Fruit fly (Drosophila melanogaster): Measurements from ENCODE around the gene RpS3A.

RpS3A gene

DNA sequence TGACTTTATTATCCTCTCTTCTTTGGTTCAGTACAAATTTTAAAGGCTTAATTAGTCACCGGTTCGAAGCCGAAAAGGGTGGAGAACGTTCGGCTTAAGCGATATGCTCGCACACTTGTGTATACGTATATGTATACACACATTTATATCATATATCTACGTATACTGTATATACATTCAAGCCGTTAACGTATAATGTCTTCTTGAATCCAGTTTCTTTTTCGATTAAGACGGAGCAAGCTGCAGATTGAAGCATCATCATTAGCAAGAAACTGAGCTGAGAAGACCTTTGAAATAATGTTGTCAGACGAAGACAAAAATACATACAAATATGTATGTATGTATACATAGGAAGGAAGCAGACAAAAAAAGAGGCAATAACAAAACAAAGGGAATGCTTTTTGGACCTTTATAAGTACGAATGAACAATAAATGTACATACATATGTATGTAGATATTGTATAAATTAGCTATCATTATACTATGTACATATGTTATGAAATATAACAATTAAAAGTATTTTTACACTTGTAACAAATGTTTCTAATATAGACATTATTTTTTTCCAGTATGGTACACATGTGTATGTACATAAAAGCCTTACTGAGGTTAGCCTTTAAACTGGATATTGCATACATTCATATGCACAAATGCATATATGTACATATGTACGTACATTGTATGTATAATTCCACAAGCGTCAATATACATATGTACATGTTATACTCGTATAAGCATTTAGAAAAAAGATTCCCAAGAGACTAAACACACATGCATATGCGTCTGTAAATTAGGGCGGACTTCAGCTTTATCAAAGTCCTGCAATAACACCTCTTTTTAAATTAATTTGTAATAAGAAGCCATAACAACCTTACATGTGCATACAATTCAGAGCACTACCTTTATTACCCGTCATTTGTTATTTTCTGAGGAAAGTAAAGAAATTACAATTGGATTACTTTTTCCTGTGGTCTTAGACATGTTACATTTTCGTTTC lies 6.7 kb downstream of the RpS3A start (continued):
- TF ChIP-seq CG12391 (tag; optimal IDR thresholded peaks at IDR 0.05) (peak; percentile 24), twi (tag; optimal IDR thresholded peaks at IDR 0.05) (peak; percentile 64), Hr51 (GFP tag; optimal IDR thresholded peaks at IDR 0.05) (peak in 1 of 2 experiments; percentile 6), ara (GFP tag; IDR thresholded peaks at IDR 0.05) (no peak), zen (tag; optimal IDR thresholded peaks at IDR 0.05) (peak; percentile 62), Stat92E (GFP tag; optimal IDR thresholded peaks at IDR 0.05) (peak in 1 of 3 experiments; percentile 50), CG14710 (tag; optimal IDR thresholded peaks at IDR 0.05) (peak; percentile 23), dmrt11E (tag; optimal IDR thresholded peaks at IDR 0.05) (peak; percentile 32), CG34376 (GFP tag; optimal IDR thresholded peaks at IDR 0.05) (peak; percentile 41), CG1603 (tag; optimal IDR thresholded peaks at IDR 0.05) (peak; percentile 1), Deaf1 (tag; optimal IDR thresholded peaks at IDR 0.05) (peak; percentile 39), CG30403 (GFP tag; optimal IDR thresholded peaks at IDR 0.05) (peak; percentile 16), fd3F (GFP tag; optimal IDR thresholded peaks at IDR 0.05) (peak; percentile 15), CG4854 (GFP tag; optimal IDR thresholded peaks at IDR 0.05) (no peak), ttk (GFP tag; IDR thresholded peaks at IDR 0.05) (no peak), cg (GFP tag; optimal IDR thresholded peaks at IDR 0.05) (peak; percentile 87), CG32767 (GFP tag; IDR thresholded peaks at IDR 0.05) (peak; percentile 49; the same call in 1 of the 2 replicates), Optix (GFP tag; IDR thresholded peaks at IDR 0.05) (no peak), CG18262 (tag; optimal IDR thresholded peaks at IDR 0.05) (peak; percentile 2), CG32532 (GFP tag; IDR thresholded peaks at IDR 0.05) (no peak; the same call in 1 of the 2 replicates), Scr (GFP tag; IDR thresholded peaks at IDR 0.05; ENCODE audit: partially characterized antibody) (no peak), Kr (GFP tag; optimal IDR thresholded peaks at IDR 0.05) (peak; percentile 70), CG2116 (GFP tag; optimal IDR thresholded peaks at IDR 0.05) (no peak), dmrt99B (tag; optimal IDR thresholded peaks at IDR 0.05) (peak; percentile 37), zf30C (GFP tag; optimal IDR thresholded peaks at IDR 0.05) (peak; percentile 86), ewg (GFP tag; optimal IDR thresholded peaks at IDR 0.05) (no peak), CG1024 (GFP tag; IDR thresholded peaks at IDR 0.05) (no peak), mirr (GFP tag; optimal IDR thresholded peaks at IDR 0.05) (peak; percentile 42), so (GFP tag; IDR thresholded peaks at IDR 0.05) (no peak)

DNA sequence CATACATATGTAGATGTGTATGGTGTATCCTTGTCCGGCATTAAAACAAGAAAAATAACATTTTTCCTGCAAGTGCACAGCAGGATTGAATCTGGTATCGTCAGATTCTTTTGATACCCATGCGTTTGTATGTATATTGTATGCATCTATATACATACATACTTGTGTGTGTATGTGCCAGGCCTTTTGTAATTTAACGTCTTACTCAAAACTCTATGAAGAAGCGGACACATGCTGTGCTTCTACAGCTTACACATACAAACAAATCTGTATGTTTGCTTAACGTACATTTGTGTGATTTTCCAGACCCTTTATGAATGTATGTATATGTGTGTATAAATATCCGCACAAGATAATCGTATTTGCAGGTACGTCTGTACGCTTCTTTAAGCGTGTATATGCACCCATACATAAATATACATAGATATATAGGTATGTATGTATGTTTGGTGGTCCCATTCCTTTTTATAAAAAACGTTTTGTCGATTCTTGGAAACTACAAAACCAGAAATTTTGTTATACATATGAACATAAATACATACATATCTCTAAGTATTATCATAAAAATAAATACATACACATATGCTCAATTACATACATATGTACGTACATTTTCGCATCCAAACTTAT lies 8.0 kb downstream of the RpS3A start:
- TF ChIP-seq lab (GFP tag; optimal IDR thresholded peaks at IDR 0.05) (no peak), D19B (GFP tag; optimal IDR thresholded peaks at IDR 0.05) (no peak), unpg (GFP tag; optimal IDR thresholded peaks at IDR 0.05) (no peak), Eip74EF (GFP tag; optimal IDR thresholded peaks at IDR 0.05) (peak in 1 of 2 experiments; percentile 50), Rfx (GFP tag; IDR thresholded peaks at IDR 0.05) (no peak), CG10654 (GFP tag; optimal IDR thresholded peaks at IDR 0.05) (no peak), bowl (GFP tag; IDR thresholded peaks at IDR 0.05) (no peak), run (tag; optimal IDR thresholded peaks at IDR 0.05) (no peak), CG2712 (tag; optimal IDR thresholded peaks at IDR 0.05) (no peak), CG18764 (GFP tag; optimal IDR thresholded peaks at IDR 0.05) (no peak), CG11093 (GFP tag; IDR thresholded peaks at IDR 0.05) (no peak), az2 (GFP tag; optimal IDR thresholded peaks at IDR 0.05) (no peak), scrt (GFP tag; optimal IDR thresholded peaks at IDR 0.05) (no peak), Mrtf (GFP tag; IDR thresholded peaks at IDR 0.05) (no peak), CG17829 (tag; optimal IDR thresholded peaks at IDR 0.05) (no peak), CG10543 (GFP tag; optimal IDR thresholded peaks at IDR 0.05) (peak; percentile 50), en (GFP tag; optimal IDR thresholded peaks at IDR 0.05) (peak; percentile 27), fru (optimal IDR thresholded peaks at IDR 0.05) (no peak), CG17912 (GFP tag; optimal IDR thresholded peaks at IDR 0.05) (no peak)

Data from whole organism, embryonic.